Worm (Caenorhabditis elegans): ENCODE measurements around the gene hst-2.

DNA sequence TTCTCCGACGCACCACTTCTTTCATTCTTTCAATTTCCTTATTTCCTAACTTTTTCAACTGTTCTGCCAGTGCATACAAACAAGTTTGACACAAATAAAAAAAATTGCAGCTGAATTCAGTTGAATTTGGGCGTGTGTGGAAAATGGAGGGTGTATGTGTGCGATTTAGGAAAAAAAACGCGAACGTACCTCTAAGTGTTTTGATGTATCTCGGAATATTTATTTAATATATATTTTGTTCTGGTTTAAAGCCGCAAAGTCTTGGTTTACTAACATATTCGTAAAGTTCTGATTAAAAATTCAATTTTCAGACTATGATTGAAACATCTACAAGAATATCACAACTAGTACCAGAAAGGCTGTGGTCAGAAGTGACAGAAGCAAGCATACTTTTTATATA is 21.5 kb downstream of the hst-2 start, which contains the start of gene gnrr-7:
- TF ChIP-seq nhr-6 (tag; optimal IDR thresholded peaks at IDR 0.05) = no peak
- TF ChIP-seq alr-1 (tag; optimal IDR thresholded peaks at IDR 0.05) = no peak
- TF ChIP-seq ztf-11 (tag; optimal IDR thresholded peaks at IDR 0.05) = no peak
- no peak for TF ChIP-seq C34F6.9 (tag; optimal IDR thresholded peaks at IDR 0.05)
- no peak for TF ChIP-seq aly-2 (tag; optimal IDR thresholded peaks at IDR 0.05)
- TF ChIP-seq nhr-237 (tag; optimal IDR thresholded peaks at IDR 0.05) = no peak
- TF ChIP-seq fos-1 (tag; optimal IDR thresholded peaks at IDR 0.05) = no peak
- no peak for TF ChIP-seq nhr-77 (tag; optimal IDR thresholded peaks at IDR 0.05)
- no peak for TF ChIP-seq elt-1 (tag; optimal IDR thresholded peaks at IDR 0.05)
- no peak for TF ChIP-seq nhr-25 (tag; optimal IDR thresholded peaks at IDR 0.05)
- TF ChIP-seq snpc-4 (tag; optimal IDR thresholded peaks at IDR 0.05) = no peak
- no peak for TF ChIP-seq nhr-11 (tag; optimal IDR thresholded peaks at IDR 0.05)
- TF ChIP-seq lin-39 (tag; optimal IDR thresholded peaks at IDR 0.05) = no peak
- TF ChIP-seq nhr-10 (tag; optimal IDR thresholded peaks at IDR 0.05) = no peak

Data from whole organism, L2 larva.